Fruit fly (Drosophila melanogaster) whole organism, embryonic: ENCODE data around the gene CG6790.

Experiments
- B-H1 ChIP-seq: fragments of 200-800 bp; sonication (Bioruptor generic); IDR thresholded peaks from 3 replicates; pipeline ENCODE4 v1.3.6; 2022; ENCODE audit warnings: missing biosample characterization, missing genetic modification characterization
- CG13123 ChIP-seq: fragments of 200-800 bp; sonication (Bioruptor generic); optimal IDR thresholded peaks from 2 replicates; lab custom pipeline; 2016; ENCODE audit warnings: missing biosample characterization, missing genetic modification characterization
- CG13424 ChIP-seq: fragments of 200-800 bp; sonication (Bioruptor generic); optimal IDR thresholded peaks from 2 replicates; lab custom pipeline; 2019; ENCODE audit warnings: missing biosample characterization, mild to moderate bottlenecking, missing genetic modification characterization, moderate library complexity
- CG13775 ChIP-seq: fragments of 200-800 bp; sonication (Bioruptor generic); optimal IDR thresholded peaks from 3 replicates; lab custom pipeline; 2017; ENCODE audit warnings: missing biosample characterization, mild to moderate bottlenecking, missing genetic modification characterization
- CG16779 ChIP-seq: fragments of 200-800 bp; sonication (Bioruptor generic); IDR thresholded peaks from 2 replicates; pipeline ENCODE4 v1.3.6; 2022; ENCODE audit warnings: missing biosample characterization, missing genetic modification characterization
- CG17802 ChIP-seq: fragments of 200-800 bp; sonication (Bioruptor generic); optimal IDR thresholded peaks from 2 replicates; lab custom pipeline; 2018; ENCODE audit warnings: missing biosample characterization, mild to moderate bottlenecking, missing genetic modification characterization, moderate library complexity
- CG1832 ChIP-seq: fragments of 200-800 bp; sonication (Bioruptor generic); optimal IDR thresholded peaks from 2 replicates; lab custom pipeline; 2017; ENCODE audit warnings: missing biosample characterization, mild to moderate bottlenecking, missing genetic modification characterization, inconsistent platforms
- CG2202 ChIP-seq: fragments of 200-800 bp; sonication (Bioruptor generic); optimal IDR thresholded peaks from 2 replicates; lab custom pipeline; 2018; ENCODE audit warnings: missing biosample characterization, mild to moderate bottlenecking, missing genetic modification characterization
- CG2889 ChIP-seq: fragments of 200-800 bp; sonication (Bioruptor generic); IDR thresholded peaks from 3 replicates; pipeline ENCODE4 v1.3.6; 2022; ENCODE audit warnings: missing biosample characterization, missing genetic modification characterization
- CG31441 ChIP-seq: fragments of 200-800 bp; sonication (Bioruptor generic); IDR thresholded peaks from 2 replicates; pipeline ENCODE4 v1.3.6; 2022; ENCODE audit warnings: missing biosample characterization, missing genetic modification characterization
- CG33557 ChIP-seq: fragments of 200-800 bp; sonication (Bioruptor generic); optimal IDR thresholded peaks from 2 replicates; lab custom pipeline; 2019; ENCODE audit warnings: missing biosample characterization, mild to moderate bottlenecking, missing genetic modification characterization, moderate library complexity
- CG4282 ChIP-seq: fragments of 200-800 bp; sonication (Bioruptor generic); optimal IDR thresholded peaks from 2 replicates; lab custom pipeline; 2016; ENCODE audit warnings: missing biosample characterization, missing genetic modification characterization
- CG43689 ChIP-seq: fragments of 200-800 bp; sonication (Bioruptor generic); IDR thresholded peaks from 2 replicates; pipeline ENCODE4 v1.3.6; 2022; ENCODE audit warnings: missing biosample characterization, missing genetic modification characterization
- CG6254 ChIP-seq: fragments of 200-800 bp; sonication (Bioruptor generic); optimal IDR thresholded peaks from 3 replicates; lab custom pipeline; 2017; ENCODE audit warnings: mild to moderate bottlenecking, missing biosample characterization, missing genetic modification reagents, missing genetic modification characterization
- CG9817 ChIP-seq: fragments of 200-800 bp; sonication (Bioruptor generic); optimal IDR thresholded peaks from 2 replicates; lab custom pipeline; 2018; ENCODE audit warnings: missing biosample characterization, mild to moderate bottlenecking, missing genetic modification characterization, moderate library complexity
- CG9876 ChIP-seq: fragments of 200-800 bp; sonication (Bioruptor generic); optimal IDR thresholded peaks from 2 replicates; lab custom pipeline; 2016; ENCODE audit warnings: missing biosample characterization, missing genetic modification characterization
- Doc3 ChIP-seq: fragments of 200-800 bp; sonication (Bioruptor generic); IDR thresholded peaks from 3 replicates; pipeline ENCODE4 v1.3.6; 2022; ENCODE audit warnings: missing biosample characterization, missing genetic modification characterization; ENCODE audit not compliant: partially characterized antibody
- Hey ChIP-seq: fragments of 200-800 bp; sonication (Bioruptor generic); optimal IDR thresholded peaks from 3 replicates; lab custom pipeline; 2018; ENCODE audit warnings: missing biosample characterization, mild to moderate bottlenecking, missing genetic modification characterization
- Neu2 ChIP-seq: fragments of 200-800 bp; sonication (Bioruptor generic); optimal IDR thresholded peaks from 3 replicates; lab custom pipeline; 2016; ENCODE audit warnings: missing biosample characterization, missing genetic modification characterization, borderline replicate concordance
- Stat92E ChIP-seq, 3 experiments: fragments of >200 bp in 2 of 3; fragments of 200-800 bp in 1 of 3; sonication (Bioruptor generic) in 1 of 3; optimal IDR thresholded peaks; 2 replicates each; lab custom pipeline; 2017 to 2019; ENCODE audit warnings: missing biosample characterization in 3 of 3, missing genetic modification characterization in 3 of 3, mild to moderate bottlenecking in 1 of 3, moderate library complexity in 1 of 3
- abd-A ChIP-seq: fragments of 200-800 bp; sonication (Bioruptor generic); optimal IDR thresholded peaks from 3 replicates; lab custom pipeline; 2019; ENCODE audit warnings: missing biosample characterization, mild to moderate bottlenecking, missing genetic modification characterization, moderate library complexity
- bab2 ChIP-seq: fragments of 200-800 bp; sonication (Bioruptor generic); optimal IDR thresholded peaks from 2 replicates; lab custom pipeline; 2016; ENCODE audit warnings: missing biosample characterization, missing genetic modification characterization
- cas ChIP-seq: fragments of 200-800 bp; sonication (Bioruptor generic); IDR thresholded peaks from 2 replicates; pipeline ENCODE4 v1.3.6; 2022; ENCODE audit warnings: missing biosample characterization, missing genetic modification characterization
- chm ChIP-seq: fragments of 200-800 bp; sonication (Bioruptor generic); IDR thresholded peaks from 2 replicates; pipeline ENCODE4 v1.3.6; 2022; ENCODE audit warnings: missing biosample characterization, missing genetic modification characterization
- croc ChIP-seq: fragments of 200-800 bp; sonication (Bioruptor generic); conservative IDR thresholded peaks from 3 replicates; pipeline ENCODE4 v1.3.6; 2022; ENCODE audit warnings: missing biosample characterization, missing genetic modification characterization
- crol ChIP-seq: fragments of 200-800 bp; sonication (Bioruptor generic); IDR thresholded peaks from 2 replicates; pipeline ENCODE4 v1.3.6; 2022; ENCODE audit warnings: missing biosample characterization, missing genetic modification characterization
- danr ChIP-seq: fragments of 200-800 bp; sonication (Bioruptor generic); IDR thresholded peaks from 2 replicates; pipeline ENCODE4 v1.3.6; 2022; ENCODE audit warnings: missing biosample characterization, missing genetic modification characterization
- fd3F ChIP-seq: fragments of 200-800 bp; sonication (Bioruptor generic); optimal IDR thresholded peaks from 2 replicates; lab custom pipeline; 2018; ENCODE audit warnings: missing biosample characterization, mild to moderate bottlenecking, missing genetic modification characterization, moderate library complexity
- fu2 ChIP-seq: fragments of 200-800 bp; sonication (Bioruptor generic); optimal IDR thresholded peaks from 2 replicates; lab custom pipeline; 2016; ENCODE audit warnings: missing biosample characterization, missing genetic modification characterization
- gce ChIP-seq: fragments of 200-800 bp; sonication (Bioruptor generic); IDR thresholded peaks from 3 replicates; pipeline ENCODE4 v1.3.6; 2022; ENCODE audit warnings: missing biosample characterization, missing genetic modification characterization
- gt ChIP-seq: fragments of 200-800 bp; sonication (Bioruptor generic); IDR thresholded peaks from 2 replicates; pipeline ENCODE4 v1.3.6; 2022; ENCODE audit warnings: missing biosample characterization, missing genetic modification characterization
- hb ChIP-seq: fragments of 200-800 bp; sonication (Bioruptor generic); IDR thresholded peaks from 3 replicates; pipeline ENCODE4 v1.3.6; 2022; ENCODE audit warnings: missing biosample characterization, missing genetic modification characterization; ENCODE audit not compliant: partially characterized antibody
- hkb ChIP-seq, 2 experiments: fragments of 200-800 bp in 1 of 2; fragments of >200 bp in 1 of 2; sonication (Bioruptor generic) in 1 of 2; IDR thresholded peaks in 1 of 2; optimal IDR thresholded peaks in 1 of 2; 2 replicates each; pipeline versions ENCODE4 v1.3.6 to Lab custom; 2017 to 2022; ENCODE audit warnings: missing biosample characterization in 1 of 2, missing genetic modification characterization in 1 of 2
- ind ChIP-seq: fragments of 200-800 bp; sonication (Bioruptor generic); optimal IDR thresholded peaks from 3 replicates; lab custom pipeline; 2016; ENCODE audit warnings: missing biosample characterization, missing genetic modification characterization
- inv ChIP-seq: fragments of 200-800 bp; sonication (Bioruptor generic); IDR thresholded peaks from 2 replicates; pipeline ENCODE4 v1.3.6; 2022; ENCODE audit warnings: missing biosample characterization, missing genetic modification characterization; ENCODE audit not compliant: partially characterized antibody
- lab ChIP-seq: fragments of 200-800 bp; sonication (Bioruptor generic); optimal IDR thresholded peaks from 3 replicates; lab custom pipeline; 2017; ENCODE audit warnings: missing biosample characterization, missing genetic modification characterization, mild to moderate bottlenecking, moderate library complexity, missing genetic modification reagents
- org-1 ChIP-seq: fragments of 200-800 bp; sonication (Bioruptor generic); optimal IDR thresholded peaks from 2 replicates; lab custom pipeline; 2017; ENCODE audit warnings: missing biosample characterization, missing genetic modification characterization
- peb ChIP-seq: fragments of 200-800 bp; sonication (Bioruptor generic); IDR thresholded peaks from 2 replicates; pipeline ENCODE4 v1.3.6; 2022; ENCODE audit warnings: missing biosample characterization, missing genetic modification characterization
- pho ChIP-seq: fragments of 200-800 bp; sonication (Bioruptor generic); optimal IDR thresholded peaks from 2 replicates; lab custom pipeline; 2016; ENCODE audit warnings: missing biosample characterization, missing genetic modification characterization
- pros ChIP-seq: fragments of 200-800 bp; sonication (Bioruptor generic); optimal IDR thresholded peaks from 3 replicates; lab custom pipeline; 2019; ENCODE audit warnings: missing biosample characterization, mild to moderate bottlenecking, missing genetic modification characterization, moderate library complexity
- psq ChIP-seq: fragments of 200-800 bp; sonication (Bioruptor generic); optimal IDR thresholded peaks from 2 replicates; lab custom pipeline; 2017; ENCODE audit warnings: missing biosample characterization, missing genetic modification characterization
- salm ChIP-seq: fragments of 200-800 bp; sonication (Bioruptor generic); optimal IDR thresholded peaks from 2 replicates; lab custom pipeline; 2018; ENCODE audit warnings: missing biosample characterization, mild to moderate bottlenecking, missing genetic modification characterization
- sens-2 ChIP-seq: fragments of 200-800 bp; sonication (Bioruptor generic); IDR thresholded peaks from 2 replicates; pipeline ENCODE4 v1.3.6; 2022; ENCODE audit warnings: missing biosample characterization, missing genetic modification characterization
- sima ChIP-seq: fragments of 200-800 bp; sonication (Bioruptor generic); optimal IDR thresholded peaks from 2 replicates; lab custom pipeline; 2016; ENCODE audit warnings: missing biosample characterization, missing genetic modification characterization
- toy ChIP-seq: fragments of 200-800 bp; sonication (Bioruptor generic); IDR thresholded peaks from 2 replicates; pipeline ENCODE4 v1.3.6; 2022; ENCODE audit warnings: missing biosample characterization, missing genetic modification characterization
- trh ChIP-seq: fragments of 200-800 bp; sonication (Bioruptor generic); optimal IDR thresholded peaks from 2 replicates; lab custom pipeline; 2016; ENCODE audit warnings: missing biosample characterization, missing genetic modification characterization
- usp ChIP-seq: fragments of >200 bp; optimal IDR thresholded peaks from 2 replicates; lab custom pipeline; 2017; ENCODE audit warnings: missing biosample characterization, missing genetic modification characterization
- wor ChIP-seq: fragments of 200-800 bp; sonication (Bioruptor generic); IDR thresholded peaks from 2 replicates; pipeline ENCODE4 v1.3.6; 2022; ENCODE audit warnings: missing biosample characterization, missing genetic modification characterization
- zen2 ChIP-seq: fragments of 200-800 bp; sonication (Bioruptor generic); IDR thresholded peaks from 3 replicates; pipeline ENCODE4 v1.3.6; 2022; ENCODE audit warnings: missing biosample characterization, missing genetic modification characterization; ENCODE audit not compliant: partially characterized antibody

CG6790 gene

DNA sequence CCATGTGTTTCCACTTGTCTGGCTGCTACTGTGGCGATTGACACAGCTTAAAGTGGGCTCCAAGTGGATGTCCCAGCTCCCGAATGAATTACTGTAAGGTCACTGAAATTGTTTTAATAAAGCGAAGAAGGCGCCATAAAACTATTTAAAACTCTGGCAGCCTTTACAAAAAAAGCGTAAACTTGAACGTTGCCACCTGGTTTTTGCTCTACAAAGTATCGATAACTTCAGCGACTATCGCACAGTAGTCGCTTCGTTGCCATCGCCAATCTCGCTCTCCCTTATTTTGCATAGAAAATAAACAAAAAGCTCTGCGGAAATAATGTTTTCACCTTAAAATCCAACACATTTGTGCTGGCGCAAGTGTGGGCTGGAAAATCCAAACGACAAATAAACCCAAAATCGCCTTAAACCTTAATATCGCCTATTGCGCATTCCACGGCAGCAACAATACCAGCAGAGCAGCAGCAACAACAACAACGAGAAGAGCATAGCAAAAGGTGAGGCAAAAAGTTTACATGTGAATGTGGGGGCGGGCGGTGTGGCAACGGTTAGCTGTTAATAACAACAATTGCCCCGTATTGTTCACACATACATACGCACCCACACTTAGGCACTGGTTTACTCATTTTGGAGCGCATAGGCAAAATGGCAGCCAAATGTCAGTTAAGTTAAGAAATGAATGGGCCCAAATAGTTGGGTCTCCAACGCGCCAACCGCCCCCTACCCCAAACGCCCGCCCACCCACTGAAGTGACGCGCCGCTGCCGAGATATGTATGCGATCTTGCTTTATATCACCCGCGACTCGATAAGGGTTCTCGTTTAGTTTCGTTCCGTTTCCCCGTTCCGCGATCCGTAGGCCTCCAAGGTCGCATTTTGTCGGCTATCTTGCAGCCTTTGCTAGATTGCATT lies 3.1 kb upstream of the CG6790 start, which contains the start of gene wkd (continued):
- TF ChIP-seq sima (GFP tag; lab: Kevin White, UChicago) (no peak), croc (GFP tag; lab: Robert Waterston, UW) (no peak), inv (GFP tag; lab: Robert Waterston, UW) (peak; percentile 78), CG6254 (GFP tag; lab: Kevin White, UChicago) (no peak), ind (GFP tag; lab: Kevin White, UChicago) (no peak), CG9817 (tag; lab: Kevin White, UChicago) (no peak), CG2889 (GFP tag; lab: Robert Waterston, UW) (no peak), Hey (tag; lab: Kevin White, UChicago) (no peak), CG16779 (GFP tag; lab: Robert Waterston, UW) (no peak), abd-A (tag; lab: Kevin White, UChicago) (no peak), peb (no peak), wor (GFP tag; lab: Robert Waterston, UW) (no peak), hb (GFP tag; lab: Robert Waterston, UW) (peak; percentile 79), gt (GFP tag; lab: Robert Waterston, UW) (no peak), hkb (optimal IDR thresholded peaks at IDR 0.05; lab: Kevin White, UChicago) (no peak), hkb (GFP tag; IDR thresholded peaks at IDR 0.05; lab: Robert Waterston, UW) (peak; percentile 32; the same call in 1 of the 2 replicates), fd3F (GFP tag; lab: Kevin White, UChicago) (no peak), Neu2 (no peak), usp (GFP tag; lab: Kevin White, UChicago) (no peak), B-H1 (GFP tag; lab: Robert Waterston, UW) (no peak), CG13424 (tag; lab: Kevin White, UChicago) (no peak), org-1 (GFP tag; lab: Kevin White, UChicago) (no peak), CG2202 (tag; lab: Kevin White, UChicago) (no peak), chm (GFP tag; lab: Robert Waterston, UW) (no peak), danr (GFP tag; lab: Robert Waterston, UW) (no peak), CG31441 (no peak), pros (no peak), CG13123 (GFP tag; lab: Kevin White, UChicago) (no peak), Doc3 (GFP tag; lab: Robert Waterston, UW) (peak; percentile 86), CG13775 (GFP tag; lab: Kevin White, UChicago) (no peak), zen2 (GFP tag; lab: Robert Waterston, UW) (peak; percentile 72), CG4282 (GFP tag; lab: Kevin White, UChicago) (peak; percentile 15), CG33557 (GFP tag; lab: Kevin White, UChicago) (no peak), gce (GFP tag; lab: Robert Waterston, UW) (no peak), CG17802 (no peak), psq (GFP tag; lab: Kevin White, UChicago) (no peak), toy (GFP tag; lab: Robert Waterston, UW) (no peak), fu2 (GFP tag; lab: Kevin White, UChicago) (no peak), sens-2 (GFP tag; lab: Robert Waterston, UW) (no peak), lab (GFP tag; lab: Kevin White, UChicago) (no peak), Stat92E (GFP tag; optimal IDR thresholded peaks at IDR 0.05; lab: Kevin White, UChicago) (peak in 1 of 3 experiments; percentile 6), bab2 (GFP tag; lab: Kevin White, UChicago) (no peak), trh (no peak), cas (GFP tag; lab: Robert Waterston, UW) (no peak), crol (peak; percentile 82), pho (GFP tag; lab: Kevin White, UChicago) (no peak), CG43689 (GFP tag; lab: Robert Waterston, UW) (no peak), CG9876 (no peak), CG1832 (no peak), salm (tag; lab: Kevin White, UChicago) (no peak)
